1 fruit fly cellular context compared by ENCODE assay signal in the genomic region with DNA sequence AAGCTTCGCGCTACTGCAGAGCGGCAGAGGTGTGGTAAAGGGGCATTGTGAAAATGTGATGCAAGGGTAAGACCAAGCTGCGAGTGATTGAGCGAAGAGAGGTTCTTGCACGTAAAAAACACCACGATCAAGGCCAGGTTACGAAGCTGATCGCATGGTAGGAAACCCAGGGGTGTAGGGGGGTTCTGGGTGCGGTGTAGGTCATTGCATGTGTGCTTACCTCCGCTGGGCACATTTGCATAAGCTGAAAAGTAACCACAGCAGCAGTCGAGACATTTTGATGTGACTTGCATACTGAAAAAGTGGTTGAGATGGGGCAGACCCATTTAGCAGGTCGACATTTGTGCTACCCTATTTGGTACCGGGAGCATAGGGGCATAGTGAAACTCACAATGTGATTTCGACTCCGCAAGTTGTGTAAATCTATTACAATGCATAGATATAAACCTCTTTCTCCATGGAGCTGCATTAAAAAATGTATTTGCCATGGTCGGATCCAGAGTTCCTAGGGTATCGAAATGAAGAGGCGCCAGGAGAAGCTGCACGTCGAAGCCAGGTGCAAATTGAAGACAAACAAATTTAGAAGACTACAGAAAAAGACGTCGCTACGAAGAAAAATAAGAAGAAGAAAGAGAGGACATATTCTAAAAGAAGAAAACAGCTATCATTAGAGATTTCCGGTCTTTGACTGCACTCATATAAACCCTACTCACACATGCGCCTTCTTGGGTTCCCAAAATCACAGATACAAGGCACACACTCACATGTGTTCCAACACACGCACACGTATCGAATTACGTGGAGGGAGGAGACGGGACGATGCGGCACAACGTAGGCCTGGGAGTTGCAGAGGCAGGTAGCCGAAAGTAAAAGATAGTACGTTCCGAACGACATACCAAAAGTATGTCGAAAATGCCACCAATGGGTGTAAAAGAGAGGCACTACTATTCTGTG.
TF ChIP-seq lines count a peak whose summit lies in the region.

No protein-coding gene starts in this region.

TF ChIP-seq in whole organism, embryonic, 481 proteins besides CTCF, POLR2A, EP300 and RAD21 (continued from another document):
- TF ChIP-seq psq (GFP tag; optimal IDR thresholded peaks at IDR 0.05; lab: Kevin White, UChicago) (peak; percentile 3), ewg (GFP tag; optimal IDR thresholded peaks at IDR 0.05; lab: Kevin White, UChicago) (no peak), Deaf1 (tag; optimal IDR thresholded peaks at IDR 0.05; lab: Kevin White, UChicago) (no peak), repo (GFP tag; optimal IDR thresholded peaks at IDR 0.05; lab: Kevin White, UChicago) (no peak), CG1233 (GFP tag; optimal IDR thresholded peaks at IDR 0.05; lab: Kevin White, UChicago) (no peak), dysf (GFP tag; IDR thresholded peaks at IDR 0.05; lab: Robert Waterston, UW) (0 out of 3 replicates have a peak, but pooled peaks have one; percentile 16), Hsf (GFP tag; optimal IDR thresholded peaks at IDR 0.05; lab: Kevin White, UChicago) (no peak), gem (tag; optimal IDR thresholded peaks at IDR 0.05; lab: Kevin White, UChicago) (peak; percentile 15), CG12942 (GFP tag; optimal IDR thresholded peaks at IDR 0.05; lab: Kevin White, UChicago) (no peak), Dek (tag; optimal IDR thresholded peaks at IDR 0.05; lab: Kevin White, UChicago) (no peak), bsh (GFP tag; optimal IDR thresholded peaks at IDR 0.05; lab: Kevin White, UChicago) (peak in 1 of 2 experiments; percentile 16), wek (GFP tag; optimal IDR thresholded peaks at IDR 0.05; lab: Kevin White, UChicago) (no peak), fd96Cb (tag; optimal IDR thresholded peaks at IDR 0.05; lab: Kevin White, UChicago) (no peak), CG8924 (tag; optimal IDR thresholded peaks at IDR 0.05; lab: Kevin White, UChicago) (no peak), Lpt (GFP tag; optimal IDR thresholded peaks at IDR 0.05; lab: Kevin White, UChicago) (no peak), CG12769 (tag; optimal IDR thresholded peaks at IDR 0.05; lab: Kevin White, UChicago) (no peak), CG6683 (GFP tag; optimal IDR thresholded peaks at IDR 0.05; lab: Kevin White, UChicago) (no peak), twi (tag; optimal IDR thresholded peaks at IDR 0.05; lab: Kevin White, UChicago) (peak; percentile 93), Stat92E (GFP tag; optimal IDR thresholded peaks at IDR 0.05; lab: Kevin White, UChicago) (no peak), ase (GFP tag; IDR thresholded peaks at IDR 0.05; lab: Robert Waterston, UW) (no peak), D19B (GFP tag; optimal IDR thresholded peaks at IDR 0.05; lab: Kevin White, UChicago) (peak; percentile 61), Med (GFP tag; lab: Kevin White, UChicago) (no peak), YL-1 (GFP tag; optimal IDR thresholded peaks at IDR 0.05; lab: Kevin White, UChicago) (no peak), CG6654 (GFP tag; optimal IDR thresholded peaks at IDR 0.05; lab: Kevin White, UChicago) (no peak), schlank (tag; optimal IDR thresholded peaks at IDR 0.05; lab: Kevin White, UChicago) (no peak), CG7556 (GFP tag; optimal IDR thresholded peaks at IDR 0.05; lab: Kevin White, UChicago) (no peak), CG15011 (GFP tag; optimal IDR thresholded peaks at IDR 0.05; lab: Kevin White, UChicago) (no peak), Optix (GFP tag; IDR thresholded peaks at IDR 0.05; lab: Robert Waterston, UW) (no peak), zen (tag; optimal IDR thresholded peaks at IDR 0.05; lab: Kevin White, UChicago) (no peak), CG9609 (GFP tag; optimal IDR thresholded peaks at IDR 0.05; lab: Kevin White, UChicago) (no peak), MBD-R2 (GFP tag; IDR thresholded peaks at IDR 0.05; lab: Robert Waterston, UW) (no peak), CG4854 (GFP tag; optimal IDR thresholded peaks at IDR 0.05; lab: Kevin White, UChicago) (no peak), slbo (GFP tag; IDR thresholded peaks at IDR 0.05; lab: Robert Waterston, UW) (no peak), maf-S (GFP tag; optimal IDR thresholded peaks at IDR 0.05; lab: Kevin White, UChicago) (no peak), oc (tag; optimal IDR thresholded peaks at IDR 0.05; lab: Kevin White, UChicago) (peak; percentile 42), CG7928 (GFP tag; optimal IDR thresholded peaks at IDR 0.05; lab: Kevin White, UChicago) (no peak)
